Worm (Caenorhabditis elegans): ENCODE results near the gene ZK809.1.

Gene ZK809.1

DNA sequence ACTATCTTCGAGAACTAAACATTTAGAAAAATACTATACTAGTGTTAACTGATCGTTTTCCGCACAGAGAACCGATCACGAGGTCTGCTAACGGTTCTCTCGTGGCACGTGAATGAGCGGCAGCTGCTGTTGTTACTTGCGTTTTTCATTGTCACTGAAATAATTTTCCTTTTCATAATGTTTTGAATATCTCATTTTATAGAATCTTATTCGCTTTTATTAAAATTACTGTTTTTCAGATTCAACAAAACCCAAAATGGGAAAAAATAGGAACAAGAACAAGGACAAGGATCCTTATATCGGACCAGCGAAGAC is 5.5 kb upstream of the ZK809.1 start, which contains the start of gene F58B3.6:
F58B3.6 (plus strand) TSS at position 240 of the 315 bp plus-strand sequence.
- TF ChIP-seq nhr-23 (tag; optimal IDR thresholded peaks at IDR 0.05) = peak; percentile 40
- TF ChIP-seq ceh-9 (tag; optimal IDR thresholded peaks at IDR 0.05) = no peak
- TF ChIP-seq elt-2 (tag; optimal IDR thresholded peaks at IDR 0.05) = peak; percentile 7
- TF ChIP-seq nfya-1 (tag; optimal IDR thresholded peaks at IDR 0.05; ENCODE audit: insufficient read depth) = peak; percentile 8

DNA sequence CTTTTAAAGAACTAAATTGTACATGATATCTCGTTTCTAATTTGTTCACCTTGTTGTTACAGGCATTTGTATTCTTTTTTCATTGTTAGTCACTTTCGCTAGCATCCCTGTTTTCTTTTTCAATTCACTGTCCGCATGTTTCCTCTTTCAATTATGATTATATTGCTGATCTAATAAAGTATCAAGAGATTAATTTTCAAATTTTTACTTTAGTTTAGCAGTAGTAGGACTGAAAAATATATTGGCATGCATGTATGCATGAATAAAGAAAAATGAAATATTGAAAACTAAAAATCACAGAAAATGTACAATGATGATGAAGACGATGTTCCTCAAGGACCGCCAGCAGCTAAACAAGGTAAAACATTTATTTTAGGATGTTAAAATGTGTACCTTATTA is 3.9 kb upstream of the ZK809.1 start, which contains the start of gene rbm-17:
rbm-17 (plus strand) TSS at position 301 of the 400 bp plus-strand sequence.
- no peak for TF ChIP-seq mdl-1 (tag; optimal IDR thresholded peaks at IDR 0.05)
- TF ChIP-seq aly-2 (tag; optimal IDR thresholded peaks at IDR 0.05) = no peak
- no peak for TF ChIP-seq unc-39 (tag; optimal IDR thresholded peaks at IDR 0.05)
- no peak for TF ChIP-seq egl-5 (tag; optimal IDR thresholded peaks at IDR 0.05)
- TF ChIP-seq nhr-11 (tag; optimal IDR thresholded peaks at IDR 0.05) = no peak
- TF ChIP-seq elt-1 (tag; optimal IDR thresholded peaks at IDR 0.05) = no peak
- no peak for TF ChIP-seq nhr-43 (tag; optimal IDR thresholded peaks at IDR 0.05; ENCODE audit: poor library complexity, severe bottlenecking)
- no peak for TF ChIP-seq nhr-12 (tag; optimal IDR thresholded peaks at IDR 0.05)
- TF ChIP-seq ztf-11 (tag; optimal IDR thresholded peaks at IDR 0.05) = no peak
- TF ChIP-seq ztf-4 (tag; optimal IDR thresholded peaks at IDR 0.05) = no peak
- TF ChIP-seq nhr-25 (tag; optimal IDR thresholded peaks at IDR 0.05) = no peak
- TF ChIP-seq nhr-237 (tag; optimal IDR thresholded peaks at IDR 0.05) = no peak
- TF ChIP-seq lin-39 (tag; optimal IDR thresholded peaks at IDR 0.05) = no peak
- TF ChIP-seq zag-1 (tag; optimal IDR thresholded peaks at IDR 0.05) = no peak
- TF ChIP-seq fkh-2 (tag; optimal IDR thresholded peaks at IDR 0.05) = no peak
- TF ChIP-seq pha-4 (tag; optimal IDR thresholded peaks at IDR 0.05) = no peak
- no peak for TF ChIP-seq elt-2 (tag; optimal IDR thresholded peaks at IDR 0.05)
- TF ChIP-seq hmg-11 (tag; optimal IDR thresholded peaks at IDR 0.05) = no peak
- no peak for TF ChIP-seq eor-1 (tag; optimal IDR thresholded peaks at IDR 0.05)
- no peak for TF ChIP-seq mml-1 (tag; optimal IDR thresholded peaks at IDR 0.05)

DNA sequence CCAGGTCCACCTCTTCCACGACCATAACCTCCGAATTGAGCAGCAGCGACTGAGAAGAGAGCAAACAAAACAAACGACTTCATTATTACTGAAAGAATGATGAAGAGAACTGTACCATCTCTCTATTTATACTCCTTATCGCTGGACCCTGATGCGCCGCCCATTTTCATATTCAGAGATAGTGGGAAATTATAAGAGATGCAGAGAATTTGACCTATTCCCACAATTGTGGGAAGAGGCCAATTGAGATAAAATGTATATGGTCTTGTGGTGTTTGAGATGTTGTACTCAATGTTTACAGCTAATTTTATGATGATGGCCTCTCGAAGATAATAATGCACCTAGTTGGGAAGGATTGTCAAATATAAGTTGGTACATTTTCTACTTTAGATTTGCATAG is 987 bp upstream of the ZK809.1 start, which contains the start of gene ttr-50:
ttr-50 (minus strand) TSS at position 101 of the 400 bp plus-strand sequence.
- TF ChIP-seq nhr-76 (tag; optimal IDR thresholded peaks at IDR 0.05) (no peak), fkh-10 (GFP tag; optimal IDR thresholded peaks at IDR 0.05) (no peak), egl-5 (tag; optimal IDR thresholded peaks at IDR 0.05) (no peak), nhr-25 (tag; optimal IDR thresholded peaks at IDR 0.05) (no peak), nfya-1 (tag; optimal IDR thresholded peaks at IDR 0.05; ENCODE audit: insufficient read depth) (no peak), ztf-11 (tag; optimal IDR thresholded peaks at IDR 0.05) (no peak), mdl-1 (tag; optimal IDR thresholded peaks at IDR 0.05) (no peak), elt-3 (tag; optimal IDR thresholded peaks at IDR 0.05) (no peak), nhr-43 (tag; optimal IDR thresholded peaks at IDR 0.05; ENCODE audit: poor library complexity, severe bottlenecking) (no peak), nhr-67 (tag; optimal IDR thresholded peaks at IDR 0.05) (no peak), zag-1 (tag; optimal IDR thresholded peaks at IDR 0.05) (no peak), ztf-4 (tag; optimal IDR thresholded peaks at IDR 0.05) (no peak), mml-1 (tag; optimal IDR thresholded peaks at IDR 0.05) (no peak), egl-27 (tag; optimal IDR thresholded peaks at IDR 0.05) (no peak), nhr-77 (tag; optimal IDR thresholded peaks at IDR 0.05) (no peak), R02D3.7 (tag; optimal IDR thresholded peaks at IDR 0.05) (no peak), ceh-28 (tag; optimal IDR thresholded peaks at IDR 0.05) (no peak), fkh-2 (tag; optimal IDR thresholded peaks at IDR 0.05) (no peak)

DNA sequence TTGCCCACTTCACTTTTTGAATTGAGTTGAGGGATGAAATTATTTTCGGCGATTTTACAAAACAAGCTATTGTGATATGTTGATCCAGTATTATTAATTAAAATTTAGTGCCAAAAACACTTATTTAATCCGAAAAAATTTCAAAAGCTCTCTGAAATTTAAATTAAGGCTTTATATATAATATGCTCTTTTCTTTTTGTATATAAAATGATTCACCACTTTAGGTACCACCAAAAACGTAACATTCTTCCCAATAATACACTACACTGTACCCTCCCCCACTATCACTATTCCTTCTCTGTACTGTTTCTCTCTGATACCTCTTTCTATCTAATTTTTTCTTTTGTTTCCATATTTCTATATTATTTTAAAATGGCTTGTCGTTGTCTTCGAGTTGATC is 1.9 kb downstream of the ZK809.1 start, which contains the start of gene prx-2:
prx-2 (plus strand) TSS at position 301 of the 400 bp plus-strand sequence.
- no peak for TF ChIP-seq hmg-11 (tag; optimal IDR thresholded peaks at IDR 0.05)
- no peak for TF ChIP-seq eor-1 (tag; optimal IDR thresholded peaks at IDR 0.05)
- no peak for TF ChIP-seq sea-2 (GFP tag; optimal IDR thresholded peaks at IDR 0.05)
- no peak for TF ChIP-seq egl-5 (tag; optimal IDR thresholded peaks at IDR 0.05)
- no peak for TF ChIP-seq unc-39 (tag; optimal IDR thresholded peaks at IDR 0.05)
- TF ChIP-seq ZK546.5 (tag; optimal IDR thresholded peaks at IDR 0.05) = no peak
- no peak for TF ChIP-seq nhr-43 (tag; optimal IDR thresholded peaks at IDR 0.05; ENCODE audit: poor library complexity, severe bottlenecking)
- TF ChIP-seq nhr-76 (tag; optimal IDR thresholded peaks at IDR 0.05) = no peak

DNA sequence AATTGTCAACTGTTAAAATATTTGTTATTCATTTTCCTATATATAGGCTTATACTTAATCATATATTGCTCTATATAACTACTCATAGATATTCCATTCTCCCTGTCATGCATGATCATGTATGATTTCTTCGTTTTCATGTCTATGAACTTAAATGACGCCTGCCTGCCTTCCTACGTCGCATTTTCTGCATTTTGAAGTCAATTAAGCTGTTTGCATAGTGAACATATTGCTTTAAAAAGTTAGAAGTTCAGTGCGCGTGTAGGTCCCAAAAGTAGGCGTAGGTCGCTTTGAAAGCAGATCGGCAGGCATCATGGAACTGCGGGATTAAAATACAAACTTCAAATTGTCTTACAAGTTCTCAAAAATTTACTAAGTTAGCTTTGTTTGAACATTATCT is 2.8 kb downstream of the ZK809.1 start:
- TF ChIP-seq nhr-76 (tag; optimal IDR thresholded peaks at IDR 0.05) (no peak), fkh-2 (tag; optimal IDR thresholded peaks at IDR 0.05) (no peak), snpc-4 (tag; optimal IDR thresholded peaks at IDR 0.05) (no peak), R02D3.7 (tag; optimal IDR thresholded peaks at IDR 0.05) (no peak), ZK546.5 (tag; optimal IDR thresholded peaks at IDR 0.05) (no peak), ama-1 (optimal IDR thresholded peaks at IDR 0.05) (peak; percentile 14)
